Worm (Caenorhabditis elegans) whole organism, L4 larva: ENCODE results near the gene T20G5.12.

ENCODE experiments used
- dpl-1 ChIP-seq: fragments of 150-350 bp; optimal IDR thresholded peaks from 2 replicates; lab custom pipeline; 2014; ENCODE audit warnings: missing biosample characterization, missing genetic modification reagents, missing genetic modification characterization
- fos-1 ChIP-seq: fragments of 150-350 bp; optimal IDR thresholded peaks from 2 replicates; lab custom pipeline; 2014; ENCODE audit warnings: missing biosample characterization, missing genetic modification characterization
- lin-15B ChIP-seq: fragments of 150-350 bp; sonication (generic microtip); optimal IDR thresholded peaks from 3 replicates; lab custom pipeline; 2014; ENCODE audit warnings: missing biosample characterization, missing genetic modification characterization
- lsy-2 ChIP-seq, 2 experiments: fragments of 150-350 bp in 1 of 2; sonication (generic microtip) in 1 of 2; optimal IDR thresholded peaks; 2 replicates each; lab custom pipeline; 2014 to 2017; ENCODE audit warnings: missing biosample characterization in 2 of 2, missing genetic modification characterization in 2 of 2
- mxl-2 ChIP-seq: fragments of 200-800 bp; sonication (Bioruptor generic); conservative IDR thresholded peaks from 2 replicates; pipeline ENCODE4 v1.3.6; 2022; ENCODE audit warnings: missing genetic modification reagents, missing genetic modification characterization, missing compliant biosample characterization
- nhr-10 ChIP-seq: fragments of 150-350 bp; optimal IDR thresholded peaks from 2 replicates; lab custom pipeline; 2014; ENCODE audit warnings: missing biosample characterization, missing genetic modification characterization
- nhr-76 ChIP-seq: fragments of 150-350 bp; optimal IDR thresholded peaks from 2 replicates; lab custom pipeline; 2014; ENCODE audit warnings: missing biosample characterization, missing genetic modification characterization
- nhr-77 ChIP-seq: fragments of 150-350 bp; optimal IDR thresholded peaks from 2 replicates; lab custom pipeline; 2014; ENCODE audit warnings: missing biosample characterization, missing genetic modification characterization
- pha-4 ChIP-seq, 2 experiments: fragments of 150-350 bp in 1 of 2; fragments of 200-800 bp in 1 of 2; sonication (Bioruptor generic) in 1 of 2; IDR thresholded peaks in 1 of 2; optimal IDR thresholded peaks in 1 of 2; 2 replicates each; pipeline versions ENCODE4 v1.3.6 to Lab custom; 2014 to 2022; ENCODE audit warnings: missing genetic modification characterization in 2 of 2, missing genetic modification reagents in 2 of 2, missing biosample characterization in 1 of 2, missing compliant biosample characterization in 1 of 2
- snpc-4 ChIP-seq: fragments of 150-350 bp; optimal IDR thresholded peaks from 2 replicates; lab custom pipeline; 2014; ENCODE audit warnings: missing biosample characterization, missing genetic modification characterization
- zip-2 ChIP-seq: fragments of 150-350 bp; optimal IDR thresholded peaks from 2 replicates; lab custom pipeline; 2014; ENCODE audit warnings: missing biosample characterization, missing genetic modification characterization

- TF ChIP-seq zip-2 (tag; lab: Kevin White, UChicago) (no peak), snpc-4 (no peak), dpl-1 (no peak), lin-15B (tag; lab: Kevin White, UChicago) (no peak), mxl-2 (GFP tag; lab: Robert Waterston, UW) (no peak), lsy-2 (tag; optimal IDR thresholded peaks at IDR 0.05; lab: Kevin White, UChicago) (no peak), nhr-10 (no peak), fos-1 (tag; lab: Kevin White, UChicago) (no peak), nhr-76 (tag; lab: Kevin White, UChicago) (no peak), nhr-77 (tag; lab: Kevin White, UChicago) (no peak), pha-4 (GFP tag; IDR thresholded peaks at IDR 0.05; lab: Robert Waterston, UW) (no peak), pha-4 (tag; optimal IDR thresholded peaks at IDR 0.05; lab: Kevin White, UChicago) (no peak)
Observed at ce11 chrIII:10152495-10152894, 48.9 kb upstream of the T20G5.12 start, which contains the start of gene nac-3.
